Fruit fly (Drosophila melanogaster) whole organism, embryonic: ENCODE measurements around the gene CG6689.

Experiments used
- Ada2b ChIP-seq: fragments of 200-800 bp; sonication (Bioruptor generic); IDR thresholded peaks from 2 replicates; pipeline ENCODE4 v1.3.6; 2022; ENCODE audit warnings: missing biosample characterization, missing genetic modification characterization
- Atf6 ChIP-seq: fragments of 200-800 bp; sonication (Bioruptor generic); IDR thresholded peaks from 2 replicates; pipeline ENCODE4 v1.3.6; 2022; ENCODE audit warnings: missing biosample characterization, missing genetic modification characterization
- BtbVII ChIP-seq: fragments of 200-800 bp; sonication (Bioruptor generic); optimal IDR thresholded peaks from 3 replicates; lab custom pipeline; 2017; ENCODE audit warnings: missing biosample characterization, mild to moderate bottlenecking, missing genetic modification characterization
- CG10267 ChIP-seq: fragments of 200-800 bp; sonication (Bioruptor generic); optimal IDR thresholded peaks from 2 replicates; lab custom pipeline; 2018; ENCODE audit warnings: missing biosample characterization, mild to moderate bottlenecking, missing genetic modification characterization, moderate library complexity
- CG10274 ChIP-seq: fragments of 200-800 bp; sonication (Bioruptor generic); optimal IDR thresholded peaks from 3 replicates; lab custom pipeline; 2017; ENCODE audit warnings: missing biosample characterization, mild to moderate bottlenecking, missing genetic modification characterization
- CG12155 ChIP-seq: fragments of 200-800 bp; sonication (Bioruptor generic); optimal IDR thresholded peaks from 3 replicates; lab custom pipeline; 2016; ENCODE audit warnings: missing biosample characterization, missing genetic modification characterization
- CG12659 ChIP-seq: fragments of 200-800 bp; sonication (Bioruptor generic); optimal IDR thresholded peaks from 3 replicates; lab custom pipeline; 2017; ENCODE audit warnings: mild to moderate bottlenecking, missing biosample characterization, missing genetic modification reagents, missing genetic modification characterization
- CG1603 ChIP-seq: fragments of 200-800 bp; sonication (Bioruptor generic); optimal IDR thresholded peaks from 2 replicates; lab custom pipeline; 2019; ENCODE audit warnings: missing biosample characterization, mild to moderate bottlenecking, missing genetic modification characterization, moderate library complexity
- CG16815 ChIP-seq: fragments of 200-800 bp; sonication (Bioruptor generic); optimal IDR thresholded peaks from 3 replicates; lab custom pipeline; 2017; ENCODE audit warnings: missing biosample characterization, mild to moderate bottlenecking, missing genetic modification characterization
- CG16863 ChIP-seq: fragments of 200-800 bp; sonication (Bioruptor generic); optimal IDR thresholded peaks from 3 replicates; lab custom pipeline; 2016; ENCODE audit warnings: missing biosample characterization, missing genetic modification characterization
- CG18619 ChIP-seq: fragments of 200-800 bp; sonication (Bioruptor generic); optimal IDR thresholded peaks from 3 replicates; lab custom pipeline; 2017; ENCODE audit warnings: missing biosample characterization, mild to moderate bottlenecking, missing genetic modification characterization
- CG18764 ChIP-seq: fragments of 200-800 bp; sonication (Bioruptor generic); optimal IDR thresholded peaks from 3 replicates; lab custom pipeline; 2016; ENCODE audit warnings: missing biosample characterization, missing genetic modification characterization
- CG2875 ChIP-seq: fragments of 200-800 bp; sonication (Bioruptor generic); optimal IDR thresholded peaks from 2 replicates; lab custom pipeline; 2017; ENCODE audit warnings: missing biosample characterization, mild to moderate bottlenecking, missing genetic modification characterization, missing genetic modification reagents
- CG3065 ChIP-seq: fragments of 200-800 bp; sonication (Bioruptor generic); optimal IDR thresholded peaks from 2 replicates; lab custom pipeline; 2016; ENCODE audit warnings: missing biosample characterization, missing genetic modification characterization
- CG31388 ChIP-seq: fragments of 200-800 bp; sonication (Bioruptor generic); optimal IDR thresholded peaks from 2 replicates; lab custom pipeline; 2016; ENCODE audit warnings: missing biosample characterization, missing genetic modification characterization
- CG3407 ChIP-seq: fragments of 200-800 bp; sonication (Bioruptor generic); optimal IDR thresholded peaks from 2 replicates; lab custom pipeline; 2018; ENCODE audit warnings: missing biosample characterization, mild to moderate bottlenecking, missing genetic modification characterization
- CG3726 ChIP-seq: fragments of 200-800 bp; sonication (Bioruptor generic); IDR thresholded peaks from 3 replicates; pipeline ENCODE4, ENCODE4 v1.3.6; 2022; ENCODE audit warnings: missing biosample characterization, missing genetic modification characterization
- CG43689 ChIP-seq: fragments of 200-800 bp; sonication (Bioruptor generic); IDR thresholded peaks from 2 replicates; pipeline ENCODE4 v1.3.6; 2022; ENCODE audit warnings: missing biosample characterization, missing genetic modification characterization
- CG4617 ChIP-seq: fragments of 200-800 bp; sonication (Bioruptor generic); optimal IDR thresholded peaks from 3 replicates; lab custom pipeline; 2016; ENCODE audit warnings: missing biosample characterization, missing genetic modification characterization, borderline replicate concordance
- CG4820 ChIP-seq: fragments of 200-800 bp; sonication (Bioruptor generic); optimal IDR thresholded peaks from 3 replicates; lab custom pipeline; 2016; ENCODE audit warnings: missing biosample characterization, missing genetic modification characterization
- CG6689 ChIP-seq: fragments of 200-800 bp; sonication (Bioruptor generic); IDR thresholded peaks from 2 replicates; pipeline ENCODE4 v1.3.6; 2022; ENCODE audit warnings: missing biosample characterization, missing genetic modification characterization
- CG8089 ChIP-seq: fragments of 200-800 bp; sonication (Bioruptor generic); optimal IDR thresholded peaks from 3 replicates; lab custom pipeline; 2016; ENCODE audit warnings: missing biosample characterization, missing genetic modification characterization
- CG8388 ChIP-seq: fragments of 200-800 bp; sonication (Bioruptor generic); optimal IDR thresholded peaks from 2 replicates; lab custom pipeline; 2019; ENCODE audit warnings: missing biosample characterization, mild to moderate bottlenecking, missing genetic modification characterization, moderate library complexity
- CrebB ChIP-seq: fragments of 200-800 bp; sonication (Bioruptor generic); optimal IDR thresholded peaks from 3 replicates; lab custom pipeline; 2018; ENCODE audit warnings: missing biosample characterization, mild to moderate bottlenecking, missing genetic modification characterization
- D ChIP-seq, 2 experiments: fragments of 200-800 bp in 1 of 2; fragments of >200 bp in 1 of 2; sonication (Bioruptor generic) in 1 of 2; optimal IDR thresholded peaks; 2 replicates in 1 of 2; 3 replicates in 1 of 2; lab custom pipeline; 2017; ENCODE audit warnings: mild to moderate bottlenecking in 1 of 2, missing biosample characterization in 1 of 2, missing genetic modification characterization in 1 of 2, missing genetic modification reagents in 1 of 2
- D19A ChIP-seq: fragments of 200-800 bp; optimal IDR thresholded peaks from 3 replicates; lab custom pipeline; 2019; ENCODE audit warnings: missing biosample characterization, mild to moderate bottlenecking, missing genetic modification characterization, moderate library complexity
- Dek ChIP-seq: fragments of 200-800 bp; sonication (Bioruptor generic); optimal IDR thresholded peaks from 3 replicates; lab custom pipeline; 2019; ENCODE audit warnings: missing biosample characterization, mild to moderate bottlenecking, missing genetic modification characterization, moderate library complexity
- Dip3 ChIP-seq: fragments of 200-800 bp; sonication (Bioruptor generic); optimal IDR thresholded peaks from 3 replicates; lab custom pipeline; 2016; ENCODE audit warnings: missing biosample characterization, missing genetic modification characterization
- GATAe ChIP-seq: fragments of 200-800 bp; sonication (Bioruptor generic); conservative IDR thresholded peaks from 2 replicates; pipeline ENCODE4 v1.3.6; 2022; ENCODE audit warnings: missing biosample characterization, missing genetic modification characterization
- Hmx ChIP-seq: fragments of 200-800 bp; sonication (Bioruptor generic); optimal IDR thresholded peaks from 2 replicates; lab custom pipeline; 2016; ENCODE audit warnings: missing biosample characterization, missing genetic modification characterization
- Max ChIP-seq: fragments of 200-800 bp; sonication (Bioruptor generic); optimal IDR thresholded peaks from 2 replicates; lab custom pipeline; 2016; ENCODE audit warnings: missing biosample characterization, mild to moderate bottlenecking, missing genetic modification characterization
- Meics ChIP-seq: fragments of 200-800 bp; sonication (Bioruptor generic); optimal IDR thresholded peaks from 2 replicates; lab custom pipeline; 2017; ENCODE audit warnings: missing biosample characterization, mild to moderate bottlenecking, missing genetic modification characterization
- Nf-YB ChIP-seq: fragments of 200-800 bp; sonication (Bioruptor generic); optimal IDR thresholded peaks from 3 replicates; lab custom pipeline; 2019; ENCODE audit warnings: missing biosample characterization, mild to moderate bottlenecking, missing genetic modification characterization, moderate library complexity
- Nf-YC ChIP-seq: fragments of 200-800 bp; optimal IDR thresholded peaks from 3 replicates; lab custom pipeline; 2019; ENCODE audit warnings: missing biosample characterization, mild to moderate bottlenecking, missing genetic modification characterization, moderate library complexity
- TFAM ChIP-seq: fragments of 200-800 bp; sonication (Bioruptor generic); optimal IDR thresholded peaks from 2 replicates; lab custom pipeline; 2017; ENCODE audit warnings: missing biosample characterization, missing genetic modification characterization, inconsistent platforms
- br ChIP-seq: fragments of >200 bp; optimal IDR thresholded peaks from 2 replicates; lab custom pipeline; 2017
- dimm ChIP-seq: fragments of 200-800 bp; sonication (Bioruptor generic); IDR thresholded peaks from 2 replicates; pipeline ENCODE4 v1.3.6; 2022; ENCODE audit warnings: missing biosample characterization, missing genetic modification characterization
- ewg ChIP-seq: fragments of 200-800 bp; sonication (Bioruptor generic); optimal IDR thresholded peaks from 3 replicates; lab custom pipeline; 2017; ENCODE audit warnings: mild to moderate bottlenecking, missing biosample characterization, missing genetic modification reagents, missing genetic modification characterization
- ind ChIP-seq: fragments of 200-800 bp; sonication (Bioruptor generic); optimal IDR thresholded peaks from 3 replicates; lab custom pipeline; 2016; ENCODE audit warnings: missing biosample characterization, missing genetic modification characterization
- ken ChIP-seq: fragments of 200-800 bp; sonication (Bioruptor generic); IDR thresholded peaks from 3 replicates; pipeline ENCODE4 v1.3.6; 2022; ENCODE audit warnings: missing biosample characterization, missing genetic modification characterization
- odd ChIP-seq: fragments of 200-800 bp; sonication (Bioruptor generic); optimal IDR thresholded peaks from 2 replicates; lab custom pipeline; 2017; ENCODE audit warnings: missing biosample characterization, mild to moderate bottlenecking, missing genetic modification characterization
- p53 ChIP-seq: fragments of 200-800 bp; sonication (Bioruptor generic); optimal IDR thresholded peaks from 2 replicates; lab custom pipeline; 2016; ENCODE audit warnings: missing biosample characterization, missing genetic modification characterization
- pan ChIP-seq, 4 experiments: fragments of >200 bp in 3 of 4; fragments of 200-800 bp in 1 of 4; sonication (Bioruptor generic) in 1 of 4; optimal IDR thresholded peaks in 3 of 4; IDR thresholded peaks in 1 of 4; 2 replicates each; pipeline versions ENCODE4 v1.3.6 to Lab custom; 2017 to 2022; ENCODE audit warnings: missing biosample characterization in 2 of 4, missing genetic modification characterization in 2 of 4, mixed read lengths in 1 of 4
- row ChIP-seq: fragments of 200-800 bp; sonication (Bioruptor generic); IDR thresholded peaks from 3 replicates; pipeline ENCODE4 v1.3.6; 2022; ENCODE audit warnings: missing biosample characterization, missing genetic modification characterization
- run ChIP-seq: fragments of 200-800 bp; sonication (Bioruptor generic); optimal IDR thresholded peaks from 3 replicates; lab custom pipeline; 2018; ENCODE audit warnings: missing biosample characterization, mild to moderate bottlenecking, missing genetic modification characterization
- scrt ChIP-seq: fragments of 200-800 bp; sonication (Bioruptor generic); optimal IDR thresholded peaks from 2 replicates; lab custom pipeline; 2018; ENCODE audit warnings: missing biosample characterization, mild to moderate bottlenecking, missing genetic modification characterization, moderate library complexity
- seq ChIP-seq: fragments of 200-800 bp; sonication (Bioruptor generic); IDR thresholded peaks from 2 replicates; pipeline ENCODE4 v1.3.6; 2022; ENCODE audit warnings: missing biosample characterization, missing genetic modification characterization
- stwl ChIP-seq: fragments of 200-800 bp; sonication (Bioruptor generic); optimal IDR thresholded peaks from 3 replicates; lab custom pipeline; 2018; ENCODE audit warnings: missing biosample characterization, mild to moderate bottlenecking, missing genetic modification characterization, moderate library complexity
- zfh1 ChIP-seq: fragments of 200-800 bp; sonication (Bioruptor generic); IDR thresholded peaks from 3 replicates; pipeline ENCODE4 v1.3.6; 2022; ENCODE audit warnings: missing biosample characterization, missing genetic modification characterization

The CG6689 gene

dm6 chr3R:11219883-11220282, at the start of gene CG6689 (continued):
- TF ChIP-seq CG43689, result no peak
- peak; percentile 1 for TF ChIP-seq Hmx (GFP tag; lab: Kevin White, UChicago)
- TF ChIP-seq BtbVII (GFP tag; lab: Kevin White, UChicago), result peak; percentile 58
- peak; percentile 82 for TF ChIP-seq CG4617 (GFP tag; lab: Kevin White, UChicago)
- no peak for TF ChIP-seq GATAe (GFP tag; lab: Robert Waterston, UW)
- TF ChIP-seq row (GFP tag; lab: Robert Waterston, UW), result peak; percentile 92
- TF ChIP-seq CG6689, result peak; percentile 100
- peak; percentile 8 for TF ChIP-seq CrebB
- TF ChIP-seq Dek, result peak; percentile 28
- TF ChIP-seq CG1603 (tag; lab: Kevin White, UChicago), result peak; percentile 51
- peak; percentile 21 for TF ChIP-seq scrt (GFP tag; lab: Kevin White, UChicago)
- no peak for TF ChIP-seq dimm (GFP tag; lab: Robert Waterston, UW)
- TF ChIP-seq ewg (GFP tag; lab: Kevin White, UChicago), result peak; percentile 37
- peak; percentile 5 for TF ChIP-seq Nf-YC (tag; lab: Kevin White, UChicago)
- TF ChIP-seq, all 482 proteins: peak for 88

- TF ChIP-seq CG10274 (GFP tag; lab: Kevin White, UChicago), result peak; percentile 14
- TF ChIP-seq CG18764, result peak; percentile 82
- peak; percentile 61 for TF ChIP-seq CG8388
- peak; percentile 44 for TF ChIP-seq CG3065
- peak; percentile 61 for TF ChIP-seq ind (GFP tag; lab: Kevin White, UChicago)
- no peak for TF ChIP-seq D19A (tag; lab: Kevin White, UChicago)
- TF ChIP-seq CG16815 (GFP tag; lab: Kevin White, UChicago), result peak; percentile 37
- TF ChIP-seq CG31388, result peak; percentile 15
- TF ChIP-seq Ada2b (GFP tag; lab: Robert Waterston, UW), result peak; percentile 56; the same call in 1 of the 2 replicates
- TF ChIP-seq run (tag; lab: Kevin White, UChicago), result no peak
- TF ChIP-seq seq (GFP tag; lab: Robert Waterston, UW), result peak; percentile 45; the same call in 1 of the 2 replicates
- peak; percentile 58 for TF ChIP-seq Nf-YB (GFP tag; lab: Kevin White, UChicago)
- peak; percentile 79 for TF ChIP-seq CG2875 (GFP tag; lab: Kevin White, UChicago)
- TF ChIP-seq Atf6, result no peak
- 0 out of 3 replicates have a peak, but pooled peaks have one; percentile 41 for TF ChIP-seq CG3726 (GFP tag; lab: Robert Waterston, UW)
- TF ChIP-seq ken (GFP tag; lab: Robert Waterston, UW), result peak; percentile 30; the same call in 1 of the 3 replicates
- TF ChIP-seq p53 (GFP tag; lab: Kevin White, UChicago), result peak; percentile 8
- peak; percentile 74 for TF ChIP-seq Meics (GFP tag; lab: Kevin White, UChicago)
- no peak for TF ChIP-seq br (lab: Kevin White, UChicago)
- peak; percentile 57 for TF ChIP-seq CG8089 (GFP tag; lab: Kevin White, UChicago)
- TF ChIP-seq stwl (tag; lab: Kevin White, UChicago), result peak; percentile 87
- TF ChIP-seq CG18619 (GFP tag; lab: Kevin White, UChicago), result peak; percentile 55
- no peak for TF ChIP-seq pan (optimal IDR thresholded peaks at IDR 0.05; lab: Kevin White, UChicago)
- peak in 1 of 2 experiments; percentile 26 for TF ChIP-seq pan (GFP tag; optimal IDR thresholded peaks at IDR 0.05 in 1 of 2, IDR thresholded peaks at IDR 0.05 in 1 of 2)
- TF ChIP-seq Dip3, result no peak
- peak; percentile 31 for TF ChIP-seq TFAM
- TF ChIP-seq CG12659 (GFP tag; lab: Kevin White, UChicago), result no peak
- TF ChIP-seq BtbVII (GFP tag; lab: Kevin White, UChicago), result peak; percentile 75
- TF ChIP-seq CG16863 (GFP tag; lab: Kevin White, UChicago), result peak; percentile 53
- peak; percentile 66 for TF ChIP-seq CG10267 (tag; lab: Kevin White, UChicago)
- no peak for TF ChIP-seq CG12155 (GFP tag; lab: Kevin White, UChicago)
- TF ChIP-seq odd (GFP tag; lab: Kevin White, UChicago), result peak; percentile 79
- TF ChIP-seq Max (GFP tag; lab: Kevin White, UChicago), result peak; percentile 63
- peak; percentile 72 for TF ChIP-seq CG4820 (GFP tag; lab: Kevin White, UChicago)
- TF ChIP-seq D (optimal IDR thresholded peaks at IDR 0.05; lab: Kevin White, UChicago), result no peak
- TF ChIP-seq D (GFP tag; optimal IDR thresholded peaks at IDR 0.05; lab: Kevin White, UChicago), result peak; percentile 75
- no peak for TF ChIP-seq zfh1
- peak; percentile 57 for TF ChIP-seq CG3407 (GFP tag; lab: Kevin White, UChicago)
Measured at dm6 chr3R:11269013-11269412, 49.1 kb upstream of the CG6689 start.
